Fruit fly (Drosophila melanogaster): ENCODE measurements around the gene CG8534.

- TF ChIP-seq CTCF (optimal IDR thresholded peaks at IDR 0.05), result no peak
- no peak for TF ChIP-seq CG8478 (optimal IDR thresholded peaks at IDR 0.05)
Measured at dm6 chr3R:9774821-9775220, 37.7 kb upstream of the CG8534 start, which contains the start of gene topi.
